Worm (Caenorhabditis elegans): Measurements from ENCODE around the gene T21B6.3.

The T21B6.3 gene

DNA sequence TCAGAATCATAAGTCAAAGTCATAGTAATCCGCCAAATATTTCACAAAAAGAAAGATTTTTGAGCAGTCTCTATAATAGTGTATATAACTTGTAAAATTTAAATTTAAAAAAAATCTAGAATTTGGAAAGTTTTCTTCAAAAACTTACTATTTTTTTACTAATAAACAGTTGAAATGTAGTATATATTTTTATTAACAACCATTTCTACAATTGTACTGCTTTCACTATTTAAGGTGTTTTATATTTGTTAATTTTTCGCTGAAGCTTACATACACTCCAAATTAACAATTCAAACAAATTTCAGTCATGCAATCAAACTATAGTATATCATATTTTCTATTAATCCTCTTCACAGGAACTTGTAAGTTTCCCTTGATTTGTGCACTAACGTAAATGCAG is 17.5 kb upstream of the T21B6.3 start, which contains the start of gene lge-1:
Gene lge-1, plus strand, starts transcription at position 301 of the 400 bp plus-strand sequence.
- no peak for TF ChIP-seq F49E8.2 (tag; optimal IDR thresholded peaks at IDR 0.05; ENCODE audit: insufficient read depth)

DNA sequence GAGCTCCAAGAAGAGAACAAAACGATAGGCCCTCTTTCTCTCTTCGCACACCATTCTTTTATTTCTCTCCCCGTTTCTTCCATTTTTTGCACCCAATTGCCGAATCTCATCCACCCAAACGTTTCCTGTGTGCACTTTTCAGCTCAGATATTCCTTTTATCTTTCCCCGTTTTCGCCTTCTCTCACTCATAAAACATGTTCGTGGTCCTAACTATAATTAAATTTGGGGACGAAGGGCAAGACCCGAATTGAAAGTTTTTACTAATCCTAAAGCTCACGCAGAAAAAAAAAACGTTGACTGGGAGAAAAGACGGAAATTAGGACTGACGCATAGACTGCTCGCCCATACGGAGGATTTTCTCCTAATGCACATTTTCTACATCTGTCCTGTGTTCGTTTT is 16.8 kb upstream of the T21B6.3 start:
- no peak for TF ChIP-seq somi-1 (GFP tag; optimal IDR thresholded peaks at IDR 0.05)
- TF ChIP-seq cebp-1 (GFP tag; IDR thresholded peaks at IDR 0.05): no peak
- no peak for TF ChIP-seq cebp-1 (tag; optimal IDR thresholded peaks at IDR 0.05)
- TF ChIP-seq F49E8.2 (tag; optimal IDR thresholded peaks at IDR 0.05; ENCODE audit: insufficient read depth): no peak
- TF ChIP-seq hmg-20 (GFP tag; IDR thresholded peaks at IDR 0.05): no peak
- TF ChIP-seq nfya-1 (tag; optimal IDR thresholded peaks at IDR 0.05; ENCODE audit: borderline replicate concordance, insufficient read depth): no peak
- no peak for TF ChIP-seq sptf-2 (GFP tag; optimal IDR thresholded peaks at IDR 0.05)
- TF ChIP-seq let-526 (GFP tag; IDR thresholded peaks at IDR 0.05): no peak
- no peak for TF ChIP-seq cebp-2 (GFP tag; IDR thresholded peaks at IDR 0.05)
- TF ChIP-seq B0019.2 (GFP tag; conservative IDR thresholded peaks at IDR 0.05): no peak
- no peak for TF ChIP-seq ztf-28 (GFP tag; IDR thresholded peaks at IDR 0.05)
- TF ChIP-seq zim-3 (tag; optimal IDR thresholded peaks at IDR 0.05): no peak
- no peak for TF ChIP-seq hmg-1.2 (GFP tag; IDR thresholded peaks at IDR 0.05)
- no peak for TF ChIP-seq madf-10 (tag; optimal IDR thresholded peaks at IDR 0.05)
- TF ChIP-seq tlf-1 (GFP tag; optimal IDR thresholded peaks at IDR 0.05): no peak

DNA sequence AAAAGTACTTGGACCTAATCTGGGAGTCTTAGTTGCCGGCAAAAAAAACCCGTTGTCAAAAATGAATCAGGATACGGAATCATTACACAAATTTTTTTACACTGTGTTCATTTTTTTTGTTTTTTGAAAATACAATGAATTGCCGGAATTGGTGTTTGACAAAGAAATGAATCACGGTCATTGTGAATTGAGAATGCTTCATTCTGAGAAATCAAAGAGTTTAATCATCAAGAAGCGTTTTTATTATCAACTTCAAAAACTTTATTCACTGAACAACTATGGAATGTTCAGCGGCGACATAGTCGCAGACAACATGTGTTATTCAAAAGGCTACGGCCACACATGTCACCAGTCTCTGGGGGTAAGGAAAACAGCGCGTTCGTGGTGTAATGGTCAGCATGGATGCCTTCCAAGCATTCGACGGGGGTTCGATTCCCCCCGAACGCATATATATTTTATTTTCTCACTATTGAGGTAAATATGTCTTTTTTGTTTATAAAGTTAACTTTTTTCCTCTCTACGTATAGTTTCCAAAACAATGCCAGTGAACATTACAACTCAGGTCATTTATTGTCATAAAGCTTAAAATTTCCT is 14.8 kb upstream of the T21B6.3 start, which contains the start of gene nas-10:
Gene nas-10, minus strand, starts transcription at position 51 of the 594 bp plus-strand sequence.
- TF ChIP-seq sea-2 (GFP tag; IDR thresholded peaks at IDR 0.05) (no peak), athp-1 (tag; optimal IDR thresholded peaks at IDR 0.05) (peak; percentile 41), tlf-1 (GFP tag; optimal IDR thresholded peaks at IDR 0.05) (no peak), B0035.1 (tag; optimal IDR thresholded peaks at IDR 0.05) (peak; percentile 64), F52B5.7 (tag; optimal IDR thresholded peaks at IDR 0.05) (peak; percentile 65), unc-62 (GFP tag; optimal IDR thresholded peaks at IDR 0.05) (no peak), D2030.7 (GFP tag; IDR thresholded peaks at IDR 0.05) (peak; percentile 73), nhr-27 (tag; optimal IDR thresholded peaks at IDR 0.05) (peak; percentile 59), ZK185.1 (tag; optimal IDR thresholded peaks at IDR 0.05; ENCODE audit: poor library complexity, severe bottlenecking) (peak; percentile 76), F33H1.4 (GFP tag; IDR thresholded peaks at IDR 0.05) (no peak), snpc-4 (GFP tag; optimal IDR thresholded peaks at IDR 0.05) (peak; percentile 83), snpc-4 (tag; optimal IDR thresholded peaks at IDR 0.05) (peak in 1 of 4 experiments; percentile 78), T26A5.8 (tag; optimal IDR thresholded peaks at IDR 0.05) (peak; percentile 27), ccch-3 (GFP tag; optimal IDR thresholded peaks at IDR 0.05) (peak; percentile 35), mes-4 (tag; optimal IDR thresholded peaks at IDR 0.05) (peak; percentile 89), B0261.1 (tag; optimal IDR thresholded peaks at IDR 0.05) (peak; percentile 97), somi-1 (GFP tag; optimal IDR thresholded peaks at IDR 0.05) (peak; percentile 9), hlh-26 (GFP tag; conservative IDR thresholded peaks at IDR 0.05) (no peak), mxl-1 (tag; optimal IDR thresholded peaks at IDR 0.05) (peak; percentile 68), cebp-2 (GFP tag; IDR thresholded peaks at IDR 0.05) (0 out of 2 replicates have a peak, but pooled peaks have one; percentile 38), F49E8.2 (tag; optimal IDR thresholded peaks at IDR 0.05; ENCODE audit: insufficient read depth) (no peak), akir-1 (GFP tag; optimal IDR thresholded peaks at IDR 0.05) (no peak), efl-1 (GFP tag; optimal IDR thresholded peaks at IDR 0.05) (no peak), ztf-22 (GFP tag; optimal IDR thresholded peaks at IDR 0.05) (no peak), hmg-20 (GFP tag; IDR thresholded peaks at IDR 0.05) (peak; percentile 57; the same call in 1 of the 2 replicates), lag-1 (GFP tag; IDR thresholded peaks at IDR 0.05) (no peak), lir-1 (GFP tag; conservative IDR thresholded peaks at IDR 0.05) (0 out of 2 replicates have a peak, but pooled peaks have one; percentile 10), rpc-1 (optimal IDR thresholded peaks at IDR 0.05) (peak; percentile 91), rpc-1 (tag; optimal IDR thresholded peaks at IDR 0.05) (peak; percentile 96), F22D6.2 (tag; optimal IDR thresholded peaks at IDR 0.05) (no peak), egrh-3 (GFP tag; IDR thresholded peaks at IDR 0.05) (no peak), ceh-100 (GFP tag; IDR thresholded peaks at IDR 0.05) (no peak), nhr-90 (tag; optimal IDR thresholded peaks at IDR 0.05) (peak; percentile 86), ztf-28 (GFP tag; IDR thresholded peaks at IDR 0.05) (0 out of 2 replicates have a peak, but pooled peaks have one; percentile 59), C17E4.6 (GFP tag; IDR thresholded peaks at IDR 0.05) (no peak), Y95B8A.8 (GFP tag; IDR thresholded peaks at IDR 0.05) (no peak)

All from whole organism, young adult.